Worm (Caenorhabditis elegans) whole organism, L4 larva: Measurements from ENCODE around the gene pst-2.

Experiments used
- D1046.2 ChIP-seq: fragments of 200-800 bp; sonication (Bioruptor generic); IDR thresholded peaks from 2 replicates; pipeline ENCODE4 v1.3.6; 2022; ENCODE audit warnings: missing genetic modification characterization, missing compliant biosample characterization
- F26F4.8 ChIP-seq: fragments of 200-800 bp; sonication (Bioruptor generic); conservative IDR thresholded peaks from 2 replicates; pipeline ENCODE4 v1.3.6; 2022; ENCODE audit warnings: missing genetic modification characterization, missing compliant biosample characterization
- T20F7.1 ChIP-seq: fragments of 200-800 bp; sonication (Bioruptor generic); optimal IDR thresholded peaks from 2 replicates; lab custom pipeline; 2018; ENCODE audit warnings: mild to moderate bottlenecking, missing genetic modification characterization, missing compliant biosample characterization
- Y75B8A.6 ChIP-seq: fragments of 200-800 bp; sonication (Bioruptor generic); IDR thresholded peaks from 2 replicates; pipeline ENCODE4 v1.3.6; 2022; ENCODE audit warnings: missing genetic modification reagents, missing genetic modification characterization, missing compliant biosample characterization
- aha-1 ChIP-seq: fragments of 150-350 bp; peaks from one replicate; lab custom pipeline; 2014; ENCODE audit warnings: missing biosample characterization, missing genetic modification characterization
- ama-1 ChIP-seq: fragments of 150-350 bp; optimal IDR thresholded peaks from 2 replicates; lab custom pipeline; 2014; ENCODE audit warnings: inconsistent platforms, mixed read lengths
- daf-16 ChIP-seq, 3 experiments: sonication (generic microtip); optimal IDR thresholded peaks; 2 replicates each; lab custom pipeline; 2016 to 2017; ENCODE audit warnings: missing genetic modification characterization in 3 of 3, missing genetic modification reagents in 3 of 3, mild to moderate bottlenecking in 2 of 3, missing compliant biosample characterization in 2 of 3, missing biosample characterization in 1 of 3, moderate library complexity in 1 of 3
- dve-1 ChIP-seq: sonication (generic microtip); optimal IDR thresholded peaks from 2 replicates; lab custom pipeline; 2017; ENCODE audit warnings: antibody characterized with exemption, mild to moderate bottlenecking, missing genetic modification characterization, missing compliant biosample characterization; ENCODE audit not compliant: insufficient read depth
- gei-8 ChIP-seq: fragments of 200-800 bp; sonication (Bioruptor generic); optimal IDR thresholded peaks from 2 replicates; lab custom pipeline; 2018; ENCODE audit warnings: mild to moderate bottlenecking, missing genetic modification characterization, missing compliant biosample characterization
- hlh-30 ChIP-seq: sonication (generic microtip); optimal IDR thresholded peaks from 2 replicates; lab custom pipeline; 2017; ENCODE audit warnings: antibody characterized with exemption, mild to moderate bottlenecking, missing genetic modification characterization, missing compliant biosample characterization; ENCODE audit not compliant: insufficient read depth
- jun-1 ChIP-seq: fragments of 150-350 bp; optimal IDR thresholded peaks from 2 replicates; lab custom pipeline; 2014; ENCODE audit warnings: missing biosample characterization, missing genetic modification reagents, missing genetic modification characterization
- lin-1 ChIP-seq: fragments of 200-800 bp; sonication (Bioruptor generic); IDR thresholded peaks from 2 replicates; pipeline ENCODE4 v1.3.6; 2022; ENCODE audit warnings: missing genetic modification reagents, missing genetic modification characterization, missing compliant biosample characterization
- lin-29 ChIP-seq: fragments of 200-800 bp; sonication (Bioruptor generic); IDR thresholded peaks from 2 replicates; pipeline ENCODE4 v1.3.6; 2022; ENCODE audit warnings: missing genetic modification reagents, missing genetic modification characterization, missing compliant biosample characterization
- lin-38 ChIP-seq: fragments of 200-800 bp; sonication (Bioruptor generic); IDR thresholded peaks from 2 replicates; pipeline ENCODE4 v1.3.6; 2022; ENCODE audit warnings: missing genetic modification reagents, missing genetic modification characterization, missing compliant biosample characterization
- lir-3 ChIP-seq: sonication (generic microtip); optimal IDR thresholded peaks from 2 replicates; lab custom pipeline; 2016; ENCODE audit warnings: mild to moderate bottlenecking, missing genetic modification characterization, missing compliant biosample characterization
- lsy-2 ChIP-seq, 2 experiments: fragments of 150-350 bp in 1 of 2; sonication (generic microtip) in 1 of 2; optimal IDR thresholded peaks; 2 replicates each; lab custom pipeline; 2014 to 2017; ENCODE audit warnings: missing biosample characterization in 2 of 2, missing genetic modification characterization in 2 of 2
- madf-5 ChIP-seq, 2 experiments: fragments of 200-800 bp; sonication (Bioruptor generic); IDR thresholded peaks; 2 replicates each; pipeline ENCODE4 v1.3.6; 2022; ENCODE audit warnings: missing compliant biosample characterization in 2 of 2, missing genetic modification characterization in 2 of 2
- mes-2 ChIP-seq: sonication (generic microtip); optimal IDR thresholded peaks from 2 replicates; lab custom pipeline; 2016; ENCODE audit warnings: missing genotype, mild to moderate bottlenecking, missing genetic modification characterization, missing compliant biosample characterization; ENCODE audit not compliant: poor library complexity, severe bottlenecking
- nhr-111 ChIP-seq: fragments of 200-800 bp; sonication (Bioruptor generic); optimal IDR thresholded peaks from 2 replicates; lab custom pipeline; 2018; ENCODE audit warnings: mild to moderate bottlenecking, missing genetic modification characterization, missing compliant biosample characterization
- nhr-28 ChIP-seq: fragments of 150-350 bp; optimal IDR thresholded peaks from 2 replicates; lab custom pipeline; 2014; ENCODE audit warnings: missing biosample characterization, missing genetic modification characterization
- nhr-41 ChIP-seq: fragments of 200-800 bp; sonication (Bioruptor generic); IDR thresholded peaks from 2 replicates; pipeline ENCODE4 v1.3.6; 2022; ENCODE audit warnings: missing genetic modification reagents, missing genetic modification characterization, missing compliant biosample characterization
- nhr-48 ChIP-seq: sonication (generic microtip); optimal IDR thresholded peaks from 2 replicates; lab custom pipeline; 2016; ENCODE audit warnings: mild to moderate bottlenecking, missing genetic modification characterization, missing compliant biosample characterization
- pha-4 ChIP-seq, 2 experiments: fragments of 150-350 bp in 1 of 2; fragments of 200-800 bp in 1 of 2; sonication (Bioruptor generic) in 1 of 2; IDR thresholded peaks in 1 of 2; optimal IDR thresholded peaks in 1 of 2; 2 replicates each; pipeline versions ENCODE4 v1.3.6 to Lab custom; 2014 to 2022; ENCODE audit warnings: missing genetic modification characterization in 2 of 2, missing genetic modification reagents in 2 of 2, missing biosample characterization in 1 of 2, missing compliant biosample characterization in 1 of 2
- php-3 ChIP-seq: fragments of 200-800 bp; sonication (Bioruptor generic); IDR thresholded peaks from 2 replicates; pipeline ENCODE4 v1.3.6; 2022; ENCODE audit warnings: missing genetic modification reagents, missing genetic modification characterization, missing compliant biosample characterization
- pqm-1 ChIP-seq: sonication (generic microtip); optimal IDR thresholded peaks from 2 replicates; lab custom pipeline; 2017; ENCODE audit warnings: missing biosample characterization, missing genetic modification characterization
- sdz-12 ChIP-seq: fragments of 200-800 bp; sonication (Bioruptor generic); optimal IDR thresholded peaks from 2 replicates; lab custom pipeline; 2018; ENCODE audit warnings: mild to moderate bottlenecking, missing genetic modification characterization, missing compliant biosample characterization
- set-16 ChIP-seq: fragments of 200-800 bp; sonication (Bioruptor generic); IDR thresholded peaks from 2 replicates; pipeline ENCODE4 v1.3.6; 2022; ENCODE audit warnings: missing genetic modification reagents, missing genetic modification characterization, missing compliant biosample characterization
- tag-97 ChIP-seq: fragments of 200-800 bp; sonication (Bioruptor generic); IDR thresholded peaks from 2 replicates; pipeline ENCODE4 v1.3.6; 2022; ENCODE audit warnings: missing genetic modification characterization, missing compliant biosample characterization
- unc-62 ChIP-seq, 3 experiments: fragments of 150-350 bp in 1 of 3; sonication (generic microtip); optimal IDR thresholded peaks in 2 of 3; peaks in 1 of 3; 1 replicate in 1 of 3; 2 replicates in 2 of 3; lab custom pipeline; 2014 to 2017; ENCODE audit warnings: missing biosample characterization in 3 of 3, missing genetic modification characterization in 3 of 3, missing genetic modification reagents in 3 of 3, missing genotype in 1 of 3
- zfp-3 ChIP-seq: fragments of 200-800 bp; sonication (Bioruptor generic); conservative IDR thresholded peaks from 2 replicates; pipeline ENCODE4 v1.3.6; 2022; ENCODE audit warnings: missing genetic modification reagents, missing genetic modification characterization, missing compliant biosample characterization

The pst-2 gene

DNA sequence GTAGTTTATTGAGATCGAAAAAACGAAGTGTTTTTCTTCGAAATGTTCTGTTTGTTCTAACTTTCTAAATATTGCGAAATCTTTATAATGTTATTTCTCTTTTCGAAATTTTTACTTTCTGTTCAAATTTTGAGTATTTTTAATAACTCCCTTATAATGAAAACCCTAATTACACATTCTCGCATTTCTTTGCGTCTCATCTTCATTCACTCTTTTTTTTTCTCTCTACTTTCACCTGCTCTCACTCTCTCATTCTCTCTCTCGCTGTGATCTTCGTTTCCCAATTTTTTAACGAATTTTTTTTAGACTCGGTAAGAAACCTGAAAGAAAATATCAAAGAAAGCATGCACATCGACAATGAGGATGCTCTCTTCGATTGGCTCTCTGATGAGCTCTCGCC is 31.0 kb downstream of the pst-2 start, which contains the start of gene rbm-26:
Gene rbm-26, plus strand, starts transcription at position 301 of the 400 bp plus-strand sequence.
- no peak for TF ChIP-seq nhr-41 (GFP tag; lab: Robert Waterston, UW)
- no peak for TF ChIP-seq daf-16 (GFP tag; optimal IDR thresholded peaks at IDR 0.05; lab: Kevin White, UChicago)
- TF ChIP-seq daf-16 (tag; optimal IDR thresholded peaks at IDR 0.05; lab: Kevin White, UChicago), result peak; percentile 6

DNA sequence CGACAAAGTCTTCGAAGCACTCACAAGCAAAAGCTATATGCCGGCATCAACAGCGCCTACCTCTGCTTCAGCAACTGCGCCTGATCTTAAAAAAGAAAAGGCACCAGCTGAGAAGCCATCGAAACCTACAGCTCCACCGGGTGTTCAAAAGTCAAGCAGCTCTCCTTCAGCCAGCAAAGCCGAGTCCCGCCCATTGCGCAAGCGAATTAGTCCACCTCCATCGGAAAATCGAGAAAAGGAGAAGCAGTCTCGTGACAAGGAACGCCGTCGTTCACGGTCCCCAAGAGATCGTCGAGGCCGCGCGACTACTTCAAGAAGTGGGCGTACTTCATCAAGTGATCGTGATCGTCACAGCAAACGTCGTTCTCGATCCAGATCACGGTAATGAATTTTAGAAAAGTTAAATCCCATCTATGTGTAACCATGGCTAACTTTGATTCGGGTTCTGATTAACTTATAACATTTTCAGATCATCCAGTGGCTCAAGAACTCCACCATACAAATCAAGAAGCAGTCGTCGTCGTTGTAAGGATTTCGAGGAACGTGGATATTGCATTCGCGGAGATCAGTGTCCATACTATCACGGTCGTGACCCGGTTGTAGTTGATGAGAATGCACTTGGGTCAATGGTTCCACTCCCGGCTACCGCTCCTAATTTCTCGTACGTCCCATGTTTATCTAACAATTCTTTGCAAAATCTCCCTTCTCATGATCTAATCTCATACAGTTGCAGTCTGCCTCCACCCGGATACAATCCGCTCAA is 31.8 kb downstream of the pst-2 start:
- TF ChIP-seq set-16 (GFP tag; lab: Robert Waterston, UW) (peak; percentile 65), D1046.2 (GFP tag; lab: Robert Waterston, UW) (0 out of 2 replicates have a peak, but pooled peaks have one; percentile 25), aha-1 (tag; lab: Kevin White, UChicago) (peak; percentile 93), gei-8 (GFP tag; lab: Kevin White, UChicago) (no peak), unc-62 (GFP tag; optimal IDR thresholded peaks at IDR 0.05 in 1 of 2; lab: Kevin White, UChicago) (peak in 1 of 2 experiments; percentile 32), unc-62 (tag; optimal IDR thresholded peaks at IDR 0.05; lab: Kevin White, UChicago) (no peak), lin-29 (no peak)

ce11 chrIII:5714230-5714983 is 34.2 kb downstream of the pst-2 start, which contains the start of gene arf-1:
Gene arf-1, plus strand, starts transcription at chrIII:5714886.
- TF ChIP-seq aha-1 (tag; lab: Kevin White, UChicago) (peak; percentile 65), dve-1 (tag; lab: Kevin White, UChicago) (peak; percentile 21), hlh-30 (tag; lab: Kevin White, UChicago) (peak; percentile 51), Y75B8A.6 (GFP tag; lab: Robert Waterston, UW) (0 out of 2 replicates have a peak, but pooled peaks have one; percentile 8), unc-62 (GFP tag; optimal IDR thresholded peaks at IDR 0.05 in 1 of 2; lab: Kevin White, UChicago) (peak in 1 of 2 experiments; percentile 21), unc-62 (tag; optimal IDR thresholded peaks at IDR 0.05; lab: Kevin White, UChicago) (no peak), php-3 (GFP tag; lab: Robert Waterston, UW) (peak; percentile 76), madf-5 (GFP tag; IDR thresholded peaks at IDR 0.05; lab: Robert Waterston, UW) (no peak), jun-1 (tag; lab: Kevin White, UChicago) (no peak), lin-38 (peak; percentile 23; the same call in 1 of the 2 replicates), set-16 (GFP tag; lab: Robert Waterston, UW) (no peak), lsy-2 (tag; optimal IDR thresholded peaks at IDR 0.05; lab: Kevin White, UChicago) (no peak)

- TF ChIP-seq nhr-48 (tag; lab: Kevin White, UChicago) (peak; percentile 55), nhr-28 (tag; lab: Kevin White, UChicago) (no peak), pqm-1 (tag; lab: Kevin White, UChicago) (peak; percentile 16), daf-16 (GFP tag; optimal IDR thresholded peaks at IDR 0.05; lab: Kevin White, UChicago) (no peak), daf-16 (tag; optimal IDR thresholded peaks at IDR 0.05; lab: Kevin White, UChicago) (peak; percentile 8), Y75B8A.6 (GFP tag; lab: Robert Waterston, UW) (0 out of 2 replicates have a peak, but pooled peaks have one; percentile 24), aha-1 (tag; lab: Kevin White, UChicago) (peak; percentile 55), hlh-30 (tag; lab: Kevin White, UChicago) (peak; percentile 74), madf-5 (GFP tag; IDR thresholded peaks at IDR 0.05; lab: Robert Waterston, UW) (0 out of 4 replicates have a peak, but pooled peaks of 1 of the 2 experiments have one; percentile 53), nhr-111 (GFP tag; lab: Kevin White, UChicago) (no peak), lin-1 (GFP tag; lab: Robert Waterston, UW) (0 out of 2 replicates have a peak, but pooled peaks have one; percentile 6), tag-97 (GFP tag; lab: Robert Waterston, UW) (0 out of 2 replicates have a peak, but pooled peaks have one; percentile 25), sdz-12 (GFP tag; lab: Kevin White, UChicago) (no peak), zfp-3 (GFP tag; lab: Robert Waterston, UW) (peak; percentile 35; the same call in 1 of the 2 replicates), mes-2 (peak; percentile 50), ama-1 (peak; percentile 33), unc-62 (GFP tag; optimal IDR thresholded peaks at IDR 0.05 in 1 of 2; lab: Kevin White, UChicago) (peak in 1 of 2 experiments; percentile 76), unc-62 (tag; optimal IDR thresholded peaks at IDR 0.05; lab: Kevin White, UChicago) (no peak), T20F7.1 (GFP tag; lab: Kevin White, UChicago) (peak; percentile 64), F26F4.8 (GFP tag; lab: Robert Waterston, UW) (no peak), lir-3 (tag; lab: Kevin White, UChicago) (no peak), pha-4 (GFP tag; IDR thresholded peaks at IDR 0.05; lab: Robert Waterston, UW) (no peak), pha-4 (tag; optimal IDR thresholded peaks at IDR 0.05; lab: Kevin White, UChicago) (no peak), nhr-41 (GFP tag; lab: Robert Waterston, UW) (no peak)
- TF ChIP-seq, all 104 proteins: peak for 14
Measured at ce11 chrIII:5714984-5715454, 34.8 kb downstream of the pst-2 start.
